In genomic region chrV:18504610-18505009, ce11 we compare ENCODE assay signal across 4 worm cellular contexts.
TF ChIP-seq lines count a peak whose summit lies in the region.

No protein-coding gene starts in this region.

TF ChIP-seq in whole organism, L3 larva, 47 proteins besides CTCF, POLR2A, EP300 and RAD21:
- TF ChIP-seq ceh-28 (tag; optimal IDR thresholded peaks at IDR 0.05; lab: Kevin White, UChicago) (peak; percentile 56), sea-2 (GFP tag; optimal IDR thresholded peaks at IDR 0.05; lab: Kevin White, UChicago) (no peak)
TF ChIP-seq in whole organism, L3 larva: peak in this region for 1.

TF ChIP-seq in whole organism, L4 larva, 104 proteins besides CTCF, POLR2A, EP300 and RAD21:
- TF ChIP-seq ceh-28 (tag; optimal IDR thresholded peaks at IDR 0.05; lab: Kevin White, UChicago) (peak; percentile 78), spr-1 (tag; optimal IDR thresholded peaks at IDR 0.05; lab: Kevin White, UChicago) (no peak), ztf-7 (tag; optimal IDR thresholded peaks at IDR 0.05; lab: Kevin White, UChicago) (no peak)

TF ChIP-seq in whole organism, late embryonic, 69 proteins besides CTCF, POLR2A, EP300 and RAD21:
- TF ChIP-seq tbx-2 (tag; optimal IDR thresholded peaks at IDR 0.05; lab: Kevin White, UChicago) (no peak), ceh-48 (tag; optimal IDR thresholded peaks at IDR 0.05; lab: Kevin White, UChicago) (peak; percentile 14), fax-1 (tag; optimal IDR thresholded peaks at IDR 0.05; lab: Kevin White, UChicago) (no peak), C38D4.7 (GFP tag; optimal IDR thresholded peaks at IDR 0.05; lab: Kevin White, UChicago) (no peak)

TF ChIP-seq in whole organism, midembryonic, 9 proteins besides CTCF, POLR2A, EP300 and RAD21:
- TF ChIP-seq cog-1 (tag; optimal IDR thresholded peaks at IDR 0.05; lab: Kevin White, UChicago) (no peak), T22C8.4 (GFP tag; IDR thresholded peaks at IDR 0.05; lab: Robert Waterston, UW) (0 out of 2 replicates have a peak, but pooled peaks have one; percentile 30)
TF ChIP-seq in whole organism, midembryonic: peak in this region for 1.
